Worm (Caenorhabditis elegans) whole organism, early embryonic: ENCODE measurements around the gene zig-3.

ENCODE experiments used
- B0310.2 ChIP-seq: sonication (generic microtip); optimal IDR thresholded peaks from 2 replicates; lab custom pipeline; 2016; ENCODE audit warnings: mild to moderate bottlenecking, missing genetic modification characterization, missing compliant biosample characterization
- F13C5.2 ChIP-seq: sonication (generic microtip); optimal IDR thresholded peaks from 2 replicates; lab custom pipeline; 2017; ENCODE audit warnings: mild to moderate bottlenecking, missing genetic modification characterization, inconsistent platforms, missing compliant biosample characterization
- aly-1 ChIP-seq: sonication (generic microtip); optimal IDR thresholded peaks from 2 replicates; lab custom pipeline; 2016; ENCODE audit warnings: missing genetic modification characterization, missing compliant biosample characterization
- ama-1 ChIP-seq: fragments of 150-350 bp; optimal IDR thresholded peaks from 2 replicates; lab custom pipeline; 2014
- ceh-13 ChIP-seq: fragments of 200-800 bp; sonication (Bioruptor generic); optimal IDR thresholded peaks from 2 replicates; lab custom pipeline; 2018; ENCODE audit warnings: mild to moderate bottlenecking, missing genetic modification characterization, missing compliant biosample characterization
- ceh-36 ChIP-seq: sonication (generic microtip); optimal IDR thresholded peaks from 2 replicates; lab custom pipeline; 2016; ENCODE audit warnings: missing genetic modification characterization, inconsistent platforms, missing compliant biosample characterization
- flt-1 ChIP-seq: fragments of 200-800 bp; sonication (Bioruptor generic); IDR thresholded peaks from 2 replicates; pipeline ENCODE4 v1.3.6; 2022; ENCODE audit warnings: missing genetic modification characterization, missing compliant biosample characterization
- hmbx-1 ChIP-seq: sonication (generic microtip); optimal IDR thresholded peaks from 2 replicates; lab custom pipeline; 2016; ENCODE audit warnings: mild to moderate bottlenecking, missing genetic modification characterization, missing compliant biosample characterization
- scrt-1 ChIP-seq: fragments of 200-800 bp; sonication (Bioruptor generic); IDR thresholded peaks from 2 replicates; pipeline ENCODE4 v1.3.6; 2022; ENCODE audit warnings: missing genetic modification characterization, missing compliant biosample characterization
- sea-1 ChIP-seq: fragments of 200-800 bp; sonication (Bioruptor generic); conservative IDR thresholded peaks from 2 replicates; pipeline ENCODE4 v1.3.6; 2022; ENCODE audit warnings: missing genetic modification characterization, missing compliant biosample characterization
- tra-4 ChIP-seq: sonication (generic microtip); optimal IDR thresholded peaks from 2 replicates; lab custom pipeline; 2017; ENCODE audit warnings: missing genetic modification characterization, missing compliant biosample characterization

DNA sequence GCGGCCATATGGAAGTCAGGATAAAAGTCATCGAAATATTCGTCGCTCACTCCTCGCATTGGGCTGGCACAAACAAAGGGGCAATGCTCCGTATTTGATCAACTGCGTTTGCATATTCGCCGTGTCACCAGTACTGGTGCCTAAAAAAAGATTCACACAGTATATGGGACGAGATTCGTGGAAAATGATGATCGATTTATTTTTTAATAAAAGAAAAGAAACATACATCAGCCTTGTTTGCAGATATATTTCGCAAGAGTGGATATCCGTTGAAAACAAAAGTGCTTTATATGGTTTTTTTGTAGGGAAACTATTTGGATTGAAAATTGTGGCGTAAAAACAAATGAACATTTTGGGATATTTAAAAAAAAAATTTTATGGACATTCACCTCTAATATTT is 32.9 kb upstream of the zig-3 start, which contains the start of gene latd-1:
- TF ChIP-seq tra-4 (tag; lab: Kevin White, UChicago) (no peak), ama-1 (lab: Kevin White, UChicago) (no peak), flt-1 (GFP tag; lab: Robert Waterston, UW) (no peak), aly-1 (tag; lab: Kevin White, UChicago) (no peak), hmbx-1 (tag; lab: Kevin White, UChicago) (no peak), ceh-13 (no peak), F13C5.2 (tag; lab: Kevin White, UChicago) (no peak), ceh-36 (tag; lab: Kevin White, UChicago) (no peak), B0310.2 (tag; lab: Kevin White, UChicago) (no peak), scrt-1 (no peak), sea-1 (no peak)
